Worm (Caenorhabditis elegans) whole organism, L4/young adult: ENCODE measurements around the gene arx-3.

ENCODE experiments used
- dao-5 ChIP-seq: sonication (generic microtip); optimal IDR thresholded peaks from 2 replicates; lab custom pipeline; 2016; ENCODE audit warnings: missing genotype, missing genetic modification characterization, moderate library complexity, missing compliant biosample characterization
- him-1 ChIP-seq: sonication (generic microtip); optimal IDR thresholded peaks from 2 replicates; lab custom pipeline; 2016; ENCODE audit warnings: missing genotype, missing genetic modification reagents, missing genetic modification characterization, missing compliant biosample characterization

ce11 chrIII:12013054-12013453 is 45.2 kb downstream of the arx-3 start:
- TF ChIP-seq him-1 (tag; lab: Kevin White, UChicago) (no peak), dao-5 (tag; lab: Kevin White, UChicago) (no peak)
